Fruit fly (Drosophila melanogaster): ENCODE results near the gene bond.

dm6 chr3R:22524344-22525072 lies 26.0 kb upstream of the bond start:
- no peak for TF ChIP-seq br (GFP tag; optimal IDR thresholded peaks at IDR 0.05)
- no peak for TF ChIP-seq CG9705 (GFP tag; optimal IDR thresholded peaks at IDR 0.05)
- TF ChIP-seq Abd-B (GFP tag; optimal IDR thresholded peaks at IDR 0.05) = no peak
- no peak for TF ChIP-seq Vsx2 (GFP tag; optimal IDR thresholded peaks at IDR 0.05; ENCODE audit: partially characterized antibody)
